Worm (Caenorhabditis elegans): ENCODE results near the gene F43C11.6.

DNA sequence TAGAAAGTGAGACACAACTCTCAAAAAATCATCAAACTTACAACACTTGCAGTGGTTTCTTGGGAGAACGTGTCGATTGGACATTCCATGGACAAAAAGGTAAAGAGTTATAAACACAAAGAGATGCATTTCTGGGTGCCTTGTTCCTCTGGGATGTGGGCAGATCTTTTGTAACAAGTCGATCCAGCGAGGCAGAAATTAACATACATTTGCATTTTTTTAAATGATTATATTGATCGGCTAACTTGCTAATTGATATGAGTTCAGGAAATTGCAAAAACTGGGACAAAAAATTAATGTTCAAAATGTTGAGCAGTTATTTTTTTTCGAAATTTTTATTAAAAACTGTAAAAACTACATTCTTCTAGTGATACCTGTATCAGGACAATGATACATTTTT is 35.5 kb downstream of the F43C11.6 start, which contains the start of gene F16G10.6:
- TF ChIP-seq tbx-37 (GFP tag; conservative IDR thresholded peaks at IDR 0.05) (no peak), ama-1 (optimal IDR thresholded peaks at IDR 0.05) (no peak), hnd-1 (tag; optimal IDR thresholded peaks at IDR 0.05) (no peak), tbx-11 (GFP tag; IDR thresholded peaks at IDR 0.05) (no peak), aly-1 (tag; optimal IDR thresholded peaks at IDR 0.05) (no peak), ceh-36 (tag; optimal IDR thresholded peaks at IDR 0.05) (no peak), B0310.2 (tag; optimal IDR thresholded peaks at IDR 0.05) (no peak), sea-1 (GFP tag; conservative IDR thresholded peaks at IDR 0.05) (no peak)

All from whole organism, early embryonic.